Worm (Caenorhabditis elegans) whole organism, L2 larva: ENCODE results near the gene gln-1.

ENCODE experiments used
- C34F6.9 ChIP-seq: fragments of 150-350 bp; optimal IDR thresholded peaks from 2 replicates; lab custom pipeline; 2014; ENCODE audit warnings: missing biosample characterization, missing genetic modification characterization
- F13H6.1 ChIP-seq: sonication (generic microtip); optimal IDR thresholded peaks from 2 replicates; lab custom pipeline; 2016; ENCODE audit warnings: missing genetic modification characterization, missing compliant biosample characterization
- alr-1 ChIP-seq: fragments of 150-350 bp; optimal IDR thresholded peaks from 2 replicates; lab custom pipeline; 2014; ENCODE audit warnings: missing biosample characterization, missing genetic modification characterization
- aly-2 ChIP-seq: fragments of 150-350 bp; optimal IDR thresholded peaks from 2 replicates; lab custom pipeline; 2014; ENCODE audit warnings: missing biosample characterization, missing genetic modification characterization
- blmp-1 ChIP-seq: sonication (generic microtip); optimal IDR thresholded peaks from 2 replicates; lab custom pipeline; 2017; ENCODE audit warnings: missing genetic modification characterization, mild to moderate bottlenecking, missing compliant biosample characterization, antibody characterized with exemption, moderate library complexity; ENCODE audit not compliant: insufficient read depth
- ceh-16 ChIP-seq: fragments of 150-350 bp; optimal IDR thresholded peaks from 2 replicates; lab custom pipeline; 2014; ENCODE audit warnings: missing biosample characterization, missing genetic modification characterization
- ceh-82 ChIP-seq: fragments of 150-350 bp; optimal IDR thresholded peaks from 2 replicates; lab custom pipeline; 2014; ENCODE audit warnings: missing biosample characterization, missing genetic modification characterization
- crh-2 ChIP-seq: sonication (generic microtip); optimal IDR thresholded peaks from 2 replicates; lab custom pipeline; 2017; ENCODE audit warnings: missing biosample characterization, missing genetic modification characterization
- egl-27 ChIP-seq: sonication (generic microtip); optimal IDR thresholded peaks from 3 replicates; lab custom pipeline; 2017; ENCODE audit warnings: missing biosample characterization, missing genetic modification reagents, missing genetic modification characterization
- elt-1 ChIP-seq: fragments of 150-350 bp; optimal IDR thresholded peaks from 2 replicates; lab custom pipeline; 2014; ENCODE audit warnings: missing biosample characterization, missing genetic modification characterization
- fos-1 ChIP-seq: fragments of 150-350 bp; optimal IDR thresholded peaks from 2 replicates; lab custom pipeline; 2014; ENCODE audit warnings: missing biosample characterization, missing genetic modification characterization
- gmeb-1 ChIP-seq: fragments of 150-350 bp; optimal IDR thresholded peaks from 2 replicates; lab custom pipeline; 2014; ENCODE audit warnings: missing biosample characterization, missing genetic modification characterization
- lin-13 ChIP-seq: fragments of 150-350 bp; optimal IDR thresholded peaks from 2 replicates; lab custom pipeline; 2014; ENCODE audit warnings: missing biosample characterization, missing genetic modification reagents, missing genetic modification characterization
- lsy-2 ChIP-seq, 2 experiments: fragments of 150-350 bp in 1 of 2; sonication (generic microtip) in 1 of 2; optimal IDR thresholded peaks; 2 replicates each; lab custom pipeline; 2014 to 2017; ENCODE audit warnings: missing biosample characterization in 2 of 2, missing genetic modification characterization in 2 of 2
- mbf-1 ChIP-seq: sonication (generic microtip); optimal IDR thresholded peaks from 2 replicates; lab custom pipeline; 2017; ENCODE audit warnings: missing biosample characterization, missing genetic modification characterization
- mdl-1 ChIP-seq, 2 experiments: fragments of 150-350 bp in 1 of 2; sonication (generic microtip) in 1 of 2; optimal IDR thresholded peaks; 2 replicates each; lab custom pipeline; 2017; ENCODE audit warnings: missing biosample characterization in 2 of 2, missing genetic modification characterization in 2 of 2
- nhr-10 ChIP-seq: sonication (generic microtip); optimal IDR thresholded peaks from 2 replicates; lab custom pipeline; 2017; ENCODE audit warnings: missing biosample characterization, missing genetic modification characterization
- nhr-12 ChIP-seq: fragments of 150-350 bp; optimal IDR thresholded peaks from 2 replicates; lab custom pipeline; 2014; ENCODE audit warnings: missing biosample characterization, missing genetic modification characterization
- nhr-129 ChIP-seq: fragments of 150-350 bp; optimal IDR thresholded peaks from 2 replicates; lab custom pipeline; 2014; ENCODE audit warnings: missing biosample characterization, missing genetic modification characterization
- nhr-21 ChIP-seq: fragments of 150-350 bp; optimal IDR thresholded peaks from 2 replicates; lab custom pipeline; 2014; ENCODE audit warnings: missing biosample characterization, missing genetic modification characterization
- nhr-25 ChIP-seq: fragments of 150-350 bp; sonication (generic microtip); optimal IDR thresholded peaks from 3 replicates; lab custom pipeline; 2014; ENCODE audit warnings: missing biosample characterization, missing genetic modification characterization
- nhr-6 ChIP-seq: fragments of 150-350 bp; optimal IDR thresholded peaks from 2 replicates; lab custom pipeline; 2014; ENCODE audit warnings: missing biosample characterization, missing genetic modification characterization
- peb-1 ChIP-seq: fragments of 150-350 bp; optimal IDR thresholded peaks from 2 replicates; lab custom pipeline; 2014; ENCODE audit warnings: missing biosample characterization, missing genetic modification characterization
- sem-4 ChIP-seq: fragments of 150-350 bp; optimal IDR thresholded peaks from 2 replicates; lab custom pipeline; 2014; ENCODE audit warnings: missing biosample characterization, missing genetic modification reagents, missing genetic modification characterization
- skn-1 ChIP-seq: sonication (generic microtip); optimal IDR thresholded peaks from 2 replicates; lab custom pipeline; 2017; ENCODE audit warnings: missing biosample characterization, missing genetic modification characterization
- sma-3 ChIP-seq: sonication (generic microtip); optimal IDR thresholded peaks from 2 replicates; lab custom pipeline; 2016; ENCODE audit warnings: missing genetic modification reagents, missing genetic modification characterization, missing compliant biosample characterization
- sma-9 ChIP-seq, 2 experiments: fragments of 150-350 bp in 1 of 2; sonication (generic microtip) in 1 of 2; optimal IDR thresholded peaks; 2 replicates each; lab custom pipeline; 2014 to 2016; ENCODE audit warnings: missing genetic modification characterization in 2 of 2, mild to moderate bottlenecking in 1 of 2, missing biosample characterization in 1 of 2, missing compliant biosample characterization in 1 of 2, missing genetic modification reagents in 1 of 2, moderate library complexity in 1 of 2
- snpc-4 ChIP-seq: fragments of 150-350 bp; optimal IDR thresholded peaks from 2 replicates; lab custom pipeline; 2014; ENCODE audit warnings: missing biosample characterization, missing genetic modification characterization
- unc-39 ChIP-seq: fragments of 150-350 bp; optimal IDR thresholded peaks from 2 replicates; lab custom pipeline; 2014; ENCODE audit warnings: missing biosample characterization, missing genetic modification characterization
- zag-1 ChIP-seq: fragments of 150-350 bp; optimal IDR thresholded peaks from 2 replicates; lab custom pipeline; 2014; ENCODE audit warnings: missing biosample characterization, missing genetic modification characterization
- ztf-1 ChIP-seq: fragments of 200-800 bp; sonication (Bioruptor generic); conservative IDR thresholded peaks from 2 replicates; pipeline ENCODE4 v1.3.6; 2022; ENCODE audit warnings: missing genetic modification characterization, missing compliant biosample characterization
- ztf-4 ChIP-seq: fragments of 150-350 bp; optimal IDR thresholded peaks from 2 replicates; lab custom pipeline; 2014; ENCODE audit warnings: missing biosample characterization, missing genetic modification characterization

The gln-1 gene

DNA sequence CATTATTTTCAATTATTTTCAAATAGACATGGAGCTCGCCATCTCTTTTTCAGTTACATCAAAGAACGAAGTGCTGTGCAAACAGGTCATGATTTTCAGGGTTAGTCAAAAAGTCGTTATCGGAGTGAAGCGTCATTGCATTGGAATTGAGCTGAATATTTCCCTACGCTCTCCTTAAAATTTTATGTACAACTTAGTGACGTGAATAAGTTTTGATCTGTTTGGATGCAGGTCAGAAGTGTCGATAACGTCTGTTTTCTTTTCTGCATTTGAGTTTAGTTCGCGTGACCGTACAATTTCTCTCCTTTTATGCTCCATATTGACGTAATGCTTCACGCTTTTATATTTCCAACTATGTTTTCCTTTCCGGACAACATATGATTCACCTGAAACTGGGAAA, 33.1 kb upstream of the gln-1 start:
- TF ChIP-seq skn-1 = no peak
- peak; percentile 14 for TF ChIP-seq nhr-129 (tag; lab: Kevin White, UChicago)
- TF ChIP-seq crh-2 = peak; percentile 52
- no peak for TF ChIP-seq ceh-82 (tag; lab: Kevin White, UChicago)
- TF ChIP-seq mdl-1 (tag; optimal IDR thresholded peaks at IDR 0.05; lab: Kevin White, UChicago) = no peak
- no peak for TF ChIP-seq unc-39 (tag; lab: Kevin White, UChicago)
- TF ChIP-seq elt-1 (tag; lab: Kevin White, UChicago) = no peak
- peak; percentile 10 for TF ChIP-seq F13H6.1 (tag; lab: Kevin White, UChicago)
- TF ChIP-seq fos-1 (tag; lab: Kevin White, UChicago) = peak; percentile 83
- peak; percentile 60 for TF ChIP-seq sma-9 (GFP tag; optimal IDR thresholded peaks at IDR 0.05; lab: Kevin White, UChicago)
- no peak for TF ChIP-seq sma-9 (tag; optimal IDR thresholded peaks at IDR 0.05; lab: Kevin White, UChicago)

DNA sequence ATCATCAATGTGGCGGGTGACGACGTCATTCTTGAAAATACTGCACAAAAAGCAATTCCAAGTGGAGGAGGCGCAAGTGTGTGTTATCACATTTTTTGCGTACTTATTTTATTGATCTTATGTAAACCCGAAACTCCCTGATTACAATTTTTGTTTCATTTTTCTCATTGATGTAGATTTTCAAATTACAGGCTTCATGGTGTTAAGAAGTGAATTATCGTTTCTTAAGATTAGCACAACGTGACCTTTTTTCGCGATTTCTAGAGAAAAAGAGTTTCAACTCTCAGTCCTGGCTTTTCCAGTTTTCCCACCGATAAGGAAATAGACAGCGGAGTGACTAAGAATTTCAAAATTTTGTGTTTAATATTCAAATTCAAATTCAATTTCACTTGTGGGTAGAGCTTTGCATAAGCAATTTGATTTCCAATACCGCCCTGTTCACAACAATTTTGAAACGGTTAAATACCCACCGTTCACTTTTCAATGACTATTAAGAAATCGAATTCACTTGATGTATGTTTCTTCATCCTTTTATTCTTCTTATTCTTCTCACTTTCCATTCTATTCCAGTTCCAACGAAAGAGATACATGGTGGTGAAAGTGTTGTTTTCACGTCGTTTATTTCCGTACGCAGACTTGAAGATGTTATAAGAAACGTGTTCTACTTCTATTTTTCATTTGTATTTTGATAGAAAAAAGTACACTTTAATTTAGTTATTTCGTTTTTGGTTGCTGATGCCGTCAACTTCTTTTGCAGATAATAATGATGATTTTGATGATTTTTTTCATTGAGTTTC, 31.1 kb upstream of the gln-1 start:
- TF ChIP-seq crh-2 (no peak), blmp-1 (peak; percentile 92)
- TF ChIP-seq, all 48 proteins: peak for 1

DNA sequence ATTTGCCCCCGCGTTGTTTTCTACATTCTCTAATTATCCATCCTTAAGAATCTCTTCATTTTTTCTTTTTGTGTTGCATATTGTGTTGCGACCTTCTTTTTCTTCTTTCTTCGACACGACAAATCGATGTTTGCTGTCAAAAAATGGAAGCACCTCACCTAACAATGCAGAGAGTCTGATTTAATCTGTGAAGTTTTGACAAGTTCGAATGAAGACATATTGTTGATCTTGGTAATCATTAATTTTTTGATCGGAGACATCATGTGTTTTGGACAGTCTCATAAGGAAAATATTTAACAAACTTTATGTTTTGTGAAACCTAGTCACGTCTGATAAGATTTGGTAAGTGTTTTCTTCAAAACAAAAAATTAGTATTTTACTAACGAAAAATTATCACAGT, 29.0 kb upstream of the gln-1 start:
- TF ChIP-seq peb-1 (tag; lab: Kevin White, UChicago) (no peak), ceh-16 (tag; lab: Kevin White, UChicago) (peak; percentile 49), sem-4 (no peak), egl-27 (tag; lab: Kevin White, UChicago) (no peak), nhr-25 (tag; lab: Kevin White, UChicago) (peak; percentile 5), lin-13 (GFP tag; lab: Kevin White, UChicago) (no peak), crh-2 (no peak)

DNA sequence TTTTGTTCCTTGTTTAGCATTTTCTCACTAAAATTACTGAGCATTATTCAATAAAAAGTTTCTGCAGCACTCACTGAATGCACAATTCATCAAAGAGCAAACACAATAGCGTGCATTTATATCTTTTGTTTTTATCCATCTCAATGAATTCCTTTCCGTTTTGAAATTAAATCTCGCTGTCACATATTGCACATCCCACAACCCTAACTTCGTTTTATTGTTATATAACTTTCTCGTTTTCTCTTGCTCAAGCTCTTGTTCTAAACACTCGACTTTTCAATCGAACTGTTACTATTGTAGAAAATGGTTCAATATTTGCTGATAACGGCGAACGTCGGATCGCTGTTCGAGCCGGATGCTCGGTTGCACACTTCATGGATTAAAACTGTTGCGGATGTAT, 26.9 kb upstream of the gln-1 start, which contains the start of gene ipp-5:
Gene ipp-5, plus strand, starts transcription at position 301 of the 400 bp plus-strand sequence.
- TF ChIP-seq crh-2 (no peak), lsy-2 (tag; optimal IDR thresholded peaks at IDR 0.05; lab: Kevin White, UChicago) (no peak), snpc-4 (no peak), mbf-1 (tag; lab: Kevin White, UChicago) (no peak), nhr-6 (tag; lab: Kevin White, UChicago) (no peak), peb-1 (tag; lab: Kevin White, UChicago) (no peak), gmeb-1 (no peak), nhr-21 (tag; lab: Kevin White, UChicago) (no peak), aly-2 (tag; lab: Kevin White, UChicago) (no peak), egl-27 (tag; lab: Kevin White, UChicago) (no peak), ztf-4 (tag; lab: Kevin White, UChicago) (no peak), ztf-1 (GFP tag; lab: Robert Waterston, UW) (no peak)

DNA sequence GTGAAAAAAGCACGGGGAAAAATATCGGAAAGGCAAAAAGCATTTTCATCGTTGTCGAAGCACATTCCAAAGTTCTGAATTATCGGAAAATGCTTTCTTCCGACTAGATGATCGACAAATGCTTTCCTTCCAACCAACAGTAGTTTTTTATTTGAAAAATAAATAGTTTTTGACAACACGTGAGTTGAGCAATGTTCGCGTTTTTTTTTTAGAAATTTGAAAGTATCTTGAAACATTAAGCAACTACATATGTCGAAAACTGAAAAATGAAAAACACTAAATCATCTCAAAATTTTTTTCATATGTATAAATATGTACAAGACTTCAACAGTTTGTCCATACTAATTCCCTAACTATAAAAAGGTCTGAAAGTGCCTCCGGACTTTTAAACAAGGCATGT, 18.5 kb upstream of the gln-1 start, which contains the start of gene hsp-25:
Gene hsp-25, minus strand, starts transcription at position 101 of the 400 bp plus-strand sequence.
- TF ChIP-seq alr-1 (tag; lab: Kevin White, UChicago) (no peak), sma-9 (GFP tag; optimal IDR thresholded peaks at IDR 0.05; lab: Kevin White, UChicago) (no peak), sma-9 (tag; optimal IDR thresholded peaks at IDR 0.05; lab: Kevin White, UChicago) (no peak), ceh-16 (tag; lab: Kevin White, UChicago) (no peak), F13H6.1 (tag; lab: Kevin White, UChicago) (no peak)

DNA sequence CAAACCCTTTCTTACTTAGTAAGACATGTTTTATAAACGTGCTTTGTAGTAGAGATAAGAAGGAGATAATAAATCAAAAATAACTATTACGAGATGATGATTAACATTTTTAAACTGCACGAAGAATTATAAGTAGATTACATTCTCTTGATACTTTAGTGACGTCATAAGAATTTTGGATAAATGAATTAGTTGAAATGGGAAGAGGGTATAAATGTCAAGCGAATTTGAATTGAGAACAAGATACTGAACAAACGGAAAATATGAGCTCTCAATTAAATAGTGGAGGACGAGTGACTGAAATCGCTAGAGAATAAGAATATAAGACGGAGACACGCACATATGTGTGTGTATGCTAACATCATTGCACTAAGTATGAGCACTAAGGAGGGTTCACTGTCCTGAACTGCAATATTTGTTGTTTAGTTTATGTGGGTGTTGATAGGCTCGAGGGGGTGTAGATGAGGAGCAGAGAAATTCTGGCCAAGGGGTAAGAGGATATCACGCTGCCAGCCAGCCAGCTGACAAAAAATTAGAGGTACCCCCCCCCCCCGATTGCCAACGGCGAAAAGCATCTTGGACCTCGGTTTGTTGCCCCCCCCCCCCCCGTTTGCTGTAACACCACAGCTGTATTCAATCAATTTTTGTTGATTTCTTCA, 17.5 kb upstream of the gln-1 start:
- TF ChIP-seq F13H6.1 (tag; lab: Kevin White, UChicago) (no peak), sma-3 (GFP tag; lab: Kevin White, UChicago) (no peak), nhr-12 (no peak), zag-1 (no peak), lsy-2 (tag; optimal IDR thresholded peaks at IDR 0.05; lab: Kevin White, UChicago) (peak in 1 of 2 experiments; percentile 27), skn-1 (no peak), nhr-10 (tag; lab: Kevin White, UChicago) (no peak), ceh-16 (tag; lab: Kevin White, UChicago) (no peak), peb-1 (tag; lab: Kevin White, UChicago) (no peak), C34F6.9 (tag; lab: Kevin White, UChicago) (peak; percentile 20), nhr-6 (tag; lab: Kevin White, UChicago) (no peak), alr-1 (tag; lab: Kevin White, UChicago) (no peak), crh-2 (peak; percentile 48), ztf-4 (tag; lab: Kevin White, UChicago) (peak; percentile 44)
